Fruit fly (Drosophila melanogaster) whole organism, pupa: ENCODE measurements around the gene Josd.

Experiments used
- CG10348 ChIP-seq: fragments of 200-800 bp; sonication (Bioruptor generic); IDR thresholded peaks from 2 replicates; pipeline ENCODE4 v1.3.6; 2022; ENCODE audit warnings: missing biosample characterization, missing genetic modification characterization
- CG12605 ChIP-seq: fragments of 200-800 bp; sonication (Bioruptor generic); IDR thresholded peaks from 2 replicates; pipeline ENCODE4 v1.3.6; 2022; ENCODE audit warnings: missing biosample characterization, missing genetic modification characterization
- CG13204 ChIP-seq: fragments of 200-800 bp; sonication (Bioruptor generic); optimal IDR thresholded peaks from 2 replicates; lab custom pipeline; 2018; ENCODE audit warnings: missing biosample characterization, mild to moderate bottlenecking, missing genetic modification characterization, moderate library complexity
- CG14655 ChIP-seq: fragments of 200-800 bp; sonication (Bioruptor generic); optimal IDR thresholded peaks from 3 replicates; lab custom pipeline; 2017; ENCODE audit warnings: mild to moderate bottlenecking, missing biosample characterization, missing genetic modification reagents, missing genetic modification characterization
- CG15710 ChIP-seq: fragments of 200-800 bp; sonication (Bioruptor generic); optimal IDR thresholded peaks from 2 replicates; lab custom pipeline; 2018; ENCODE audit warnings: missing biosample characterization, mild to moderate bottlenecking, missing genetic modification characterization, moderate library complexity
- CG17806 ChIP-seq: fragments of 200-800 bp; sonication (Bioruptor generic); optimal IDR thresholded peaks from 2 replicates; lab custom pipeline; 2018; ENCODE audit warnings: missing biosample characterization, mild to moderate bottlenecking, missing genetic modification characterization, moderate library complexity
- CG32121 ChIP-seq: fragments of 200-800 bp; sonication (Bioruptor generic); IDR thresholded peaks from 2 replicates; pipeline ENCODE4 v1.3.6; 2022; ENCODE audit warnings: missing biosample characterization, missing genetic modification characterization
- CG34367 ChIP-seq: fragments of 200-800 bp; sonication (Bioruptor generic); optimal IDR thresholded peaks from 2 replicates; lab custom pipeline; 2018; ENCODE audit warnings: missing biosample characterization, mild to moderate bottlenecking, missing genetic modification characterization
- CG4496 ChIP-seq: fragments of 200-800 bp; sonication (Bioruptor generic); IDR thresholded peaks from 3 replicates; pipeline ENCODE4 v1.3.6; 2022; ENCODE audit warnings: missing biosample characterization, missing genetic modification characterization
- CG8159 ChIP-seq: fragments of 200-800 bp; sonication (Bioruptor generic); optimal IDR thresholded peaks from 3 replicates; lab custom pipeline; 2018; ENCODE audit warnings: missing biosample characterization, mild to moderate bottlenecking, missing genetic modification characterization, moderate library complexity
- CG8301 ChIP-seq: fragments of 200-800 bp; sonication (Bioruptor generic); optimal IDR thresholded peaks from 2 replicates; lab custom pipeline; 2018; ENCODE audit warnings: missing biosample characterization, mild to moderate bottlenecking, missing genetic modification characterization
- CG9948 ChIP-seq: fragments of 200-800 bp; sonication (Bioruptor generic); optimal IDR thresholded peaks from 2 replicates; lab custom pipeline; 2018; ENCODE audit warnings: missing biosample characterization, mild to moderate bottlenecking, missing genetic modification characterization, moderate library complexity
- D1 ChIP-seq: fragments of 200-800 bp; sonication (Bioruptor generic); optimal IDR thresholded peaks from 2 replicates; lab custom pipeline; 2018; ENCODE audit warnings: missing biosample characterization, mild to moderate bottlenecking, missing genetic modification characterization, moderate library complexity
- EcR ChIP-seq: fragments of 200-800 bp; sonication (Bioruptor generic); optimal IDR thresholded peaks from 3 replicates; lab custom pipeline; 2019; ENCODE audit warnings: missing biosample characterization, missing genetic modification characterization, mild to moderate bottlenecking, moderate library complexity, missing genetic modification reagents
- Ets98B ChIP-seq: fragments of 200-800 bp; sonication (Bioruptor generic); IDR thresholded peaks from 2 replicates; pipeline ENCODE4 v1.3.6; 2022; ENCODE audit warnings: missing biosample characterization, missing genetic modification characterization
- Pif1A ChIP-seq: fragments of 200-800 bp; sonication (Bioruptor generic); optimal IDR thresholded peaks from 3 replicates; lab custom pipeline; 2016; ENCODE audit warnings: missing biosample characterization, missing genetic modification characterization
- Pif1B ChIP-seq: fragments of 200-800 bp; sonication (Bioruptor generic); optimal IDR thresholded peaks from 3 replicates; lab custom pipeline; 2016; ENCODE audit warnings: missing biosample characterization, missing genetic modification characterization
- Snoo ChIP-seq: fragments of 200-800 bp; sonication (Bioruptor generic); optimal IDR thresholded peaks from 3 replicates; lab custom pipeline; 2017; ENCODE audit warnings: missing biosample characterization, mild to moderate bottlenecking, missing genetic modification characterization, inconsistent platforms
- fd96Ca ChIP-seq: fragments of 200-800 bp; sonication (Bioruptor generic); IDR thresholded peaks from 3 replicates; pipeline ENCODE4 v1.3.6; 2022; ENCODE audit warnings: missing biosample characterization, missing genetic modification characterization
- gl ChIP-seq: fragments of 200-800 bp; sonication (Bioruptor generic); optimal IDR thresholded peaks from 2 replicates; lab custom pipeline; 2018; ENCODE audit warnings: missing biosample characterization, mild to moderate bottlenecking, missing genetic modification characterization
- rn ChIP-seq: fragments of 200-800 bp; sonication (Bioruptor generic); IDR thresholded peaks from 2 replicates; pipeline ENCODE4 v1.3.6; 2022; ENCODE audit warnings: missing biosample characterization, missing genetic modification characterization

Gene Josd

DNA sequence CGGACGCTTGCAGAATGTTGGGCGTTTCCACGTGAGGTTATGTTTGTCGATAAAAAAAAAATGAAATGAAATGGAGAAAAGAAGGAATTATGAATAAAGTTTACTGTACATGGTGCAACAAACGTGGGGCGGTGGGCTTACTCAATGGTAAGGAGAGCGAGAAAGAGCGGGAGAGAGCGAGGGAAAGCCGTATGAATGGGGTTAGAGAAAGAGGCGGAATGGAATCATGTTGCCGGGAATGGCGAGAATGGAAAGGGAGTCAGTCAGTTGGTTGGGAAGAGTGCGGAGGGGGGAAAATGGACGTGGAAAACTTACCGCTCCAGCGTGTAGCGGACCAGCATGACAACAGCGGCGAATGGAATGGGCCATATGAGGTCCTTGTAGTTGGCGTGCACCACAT, 5.1 kb downstream of the Josd start:
- TF ChIP-seq CG8301 (tag; lab: Kevin White, UChicago): no peak
- TF ChIP-seq CG4496 (GFP tag; lab: Robert Waterston, UW): peak; percentile 31; the same call in 1 of the 3 replicates

DNA sequence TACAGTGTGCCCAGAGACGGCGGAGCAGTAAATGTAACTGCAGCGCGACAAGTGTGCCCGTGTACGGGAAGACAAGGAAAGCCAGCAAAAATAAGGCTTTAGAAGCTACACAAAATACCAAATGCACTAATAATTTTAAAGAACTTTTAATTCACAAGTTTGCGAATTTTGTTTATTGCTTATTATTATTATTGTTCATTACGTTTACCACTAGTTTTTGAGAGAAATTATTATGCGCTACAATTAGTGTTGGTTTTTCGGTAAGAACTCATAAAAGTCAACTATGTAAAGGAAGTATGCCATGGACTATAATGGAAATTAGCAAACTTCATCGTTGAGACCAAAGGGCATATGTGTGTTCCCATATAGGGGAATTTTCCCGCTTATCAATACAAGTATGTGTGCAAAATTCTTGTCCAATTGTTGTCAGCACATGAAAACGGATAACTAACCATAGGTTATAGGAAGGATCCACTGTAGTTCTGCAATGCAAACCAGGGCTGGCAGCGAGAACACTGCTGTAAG, 6.3 kb downstream of the Josd start, which contains the start of gene schlank:
TSS of gene schlank (minus strand) at position 42 of the 525 bp plus-strand sequence.
- TF ChIP-seq CG13204 (no peak), CG14655 (GFP tag; lab: Kevin White, UChicago) (no peak), rn (GFP tag; lab: Robert Waterston, UW) (0 out of 2 replicates have a peak, but pooled peaks have one; percentile 31), Pif1A (GFP tag; lab: Kevin White, UChicago) (no peak), CG34367 (peak; percentile 28), Pif1B (GFP tag; lab: Kevin White, UChicago) (no peak), CG15710 (tag; lab: Kevin White, UChicago) (peak; percentile 43), CG32121 (GFP tag; lab: Robert Waterston, UW) (peak; percentile 64), CG17806 (tag; lab: Kevin White, UChicago) (peak; percentile 28), CG12605 (GFP tag; lab: Robert Waterston, UW) (no peak), Snoo (peak; percentile 7), CG9948 (tag; lab: Kevin White, UChicago) (peak; percentile 8), gl (tag; lab: Kevin White, UChicago) (no peak), CG8159 (tag; lab: Kevin White, UChicago) (peak; percentile 63), Ets98B (GFP tag; lab: Robert Waterston, UW) (peak; percentile 65), D1 (no peak), fd96Ca (peak; percentile 74; the same call in 2 of the 3 replicates), CG4496 (GFP tag; lab: Robert Waterston, UW) (peak; percentile 82), CG10348 (GFP tag; lab: Robert Waterston, UW) (no peak), EcR (GFP tag; lab: Kevin White, UChicago) (no peak), CG8301 (tag; lab: Kevin White, UChicago) (peak; percentile 39)
- TF ChIP-seq, all 21 proteins: peak for 12

DNA sequence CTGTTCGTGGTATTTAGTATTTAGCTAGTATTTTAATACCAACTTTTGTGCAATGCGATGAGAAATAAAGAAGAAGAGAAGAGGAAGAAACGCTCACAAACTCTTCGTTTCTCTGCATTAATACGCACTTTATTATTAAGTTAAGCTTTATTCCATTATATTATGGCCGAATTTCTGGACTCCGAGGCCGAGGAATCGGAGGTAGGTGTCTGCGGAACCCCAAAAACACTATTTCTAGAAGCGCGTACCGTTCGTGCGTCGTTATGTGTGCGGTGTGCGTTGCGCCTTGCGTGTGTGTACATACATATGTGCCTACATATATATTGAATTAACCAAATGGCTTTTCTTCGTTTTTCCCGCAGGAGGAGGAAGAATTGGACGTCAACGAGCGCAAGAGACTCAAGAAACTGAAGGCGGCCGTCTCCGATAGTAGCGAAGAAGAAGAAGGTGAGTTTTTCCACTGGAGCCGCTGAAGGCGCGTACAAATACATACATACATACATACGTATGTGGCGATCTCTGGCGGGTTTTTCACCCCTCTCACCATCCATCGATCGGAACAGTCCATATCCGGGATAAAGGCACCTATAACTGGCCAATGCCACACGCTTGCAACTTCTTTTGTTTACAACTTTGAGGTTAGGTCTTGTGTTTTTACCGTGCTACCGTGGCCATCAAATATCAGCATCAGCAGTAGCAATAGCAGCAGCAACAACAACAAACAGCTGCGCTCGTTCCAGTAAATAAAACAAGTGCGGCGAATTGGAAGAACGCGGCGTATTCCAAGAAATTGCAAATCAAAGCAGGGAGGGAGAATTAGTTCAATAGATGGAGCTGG, 7.0 kb downstream of the Josd start, which contains the start of gene Spt6:
TSS of gene Spt6 (plus strand) at position 53 of the 838 bp plus-strand sequence.
- TF ChIP-seq CG14655 (GFP tag; lab: Kevin White, UChicago) (no peak), EcR (GFP tag; lab: Kevin White, UChicago) (peak; percentile 9)

DNA sequence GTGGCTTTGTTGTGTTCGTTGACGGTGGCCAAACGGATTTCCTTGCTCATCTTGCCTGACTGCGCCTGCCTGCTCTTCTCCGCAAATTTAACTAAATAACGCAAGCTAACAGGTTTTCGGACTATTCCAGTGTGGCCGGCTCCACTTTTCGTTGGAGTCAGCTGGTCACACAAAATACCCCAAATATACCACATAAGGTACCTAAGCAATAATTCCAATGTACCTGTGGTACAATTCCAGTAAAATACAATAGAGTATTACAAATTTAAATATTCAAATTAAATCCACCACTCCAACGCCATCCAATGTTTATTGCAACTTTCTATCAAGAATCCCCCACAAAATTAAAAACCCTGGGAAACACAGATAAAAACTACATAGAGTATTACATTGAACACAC, 15.6 kb downstream of the Josd start, which contains the start of gene CG3566:
TSS of gene CG3566 (minus strand) at position 135 of the 400 bp plus-strand sequence.
- TF ChIP-seq fd96Ca (no peak), CG8159 (tag; lab: Kevin White, UChicago) (no peak), CG8301 (tag; lab: Kevin White, UChicago) (no peak), CG14655 (GFP tag; lab: Kevin White, UChicago) (no peak), Pif1B (GFP tag; lab: Kevin White, UChicago) (no peak), CG13204 (no peak), CG10348 (GFP tag; lab: Robert Waterston, UW) (no peak), D1 (no peak), Ets98B (GFP tag; lab: Robert Waterston, UW) (no peak; the same call in 1 of the 2 replicates), CG32121 (GFP tag; lab: Robert Waterston, UW) (no peak), Pif1A (GFP tag; lab: Kevin White, UChicago) (no peak)

DNA sequence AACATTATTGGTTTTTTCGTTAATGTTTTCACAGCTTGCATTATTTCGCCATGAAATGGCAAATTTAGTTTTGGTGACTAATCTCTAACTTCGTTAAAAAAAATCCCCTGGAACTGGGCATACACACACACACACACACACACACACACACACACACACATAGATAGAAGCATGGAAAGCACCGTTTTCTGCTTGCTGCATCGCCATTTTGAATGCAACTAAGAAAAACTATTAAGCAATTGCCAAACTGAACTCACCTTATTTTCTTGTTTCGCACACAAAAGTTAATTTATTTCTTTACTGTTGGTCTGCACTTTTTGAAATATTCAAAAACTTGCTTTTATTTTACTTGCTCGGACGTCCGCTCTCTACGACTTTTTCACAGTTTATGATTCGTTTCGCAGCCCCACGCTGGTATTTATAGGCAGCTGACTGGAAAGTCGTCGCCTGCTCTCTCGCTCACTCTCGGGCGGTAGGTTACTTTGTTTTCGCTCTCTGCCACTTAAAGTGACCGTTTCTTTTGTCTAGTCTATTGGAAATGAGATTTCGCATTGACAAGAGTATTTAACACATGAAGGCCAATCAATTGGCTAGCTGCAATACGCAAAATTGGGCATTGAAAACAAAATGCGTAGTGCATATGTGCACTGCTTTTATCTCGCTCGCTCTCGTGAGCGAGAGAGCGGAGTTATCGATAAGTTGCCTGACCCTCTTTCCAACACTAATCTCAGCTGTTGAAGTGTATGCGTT, 18.1 kb downstream of the Josd start:
- TF ChIP-seq CG4496 (GFP tag; lab: Robert Waterston, UW): 0 out of 3 replicates have a peak, but pooled peaks have one; percentile 15
- TF ChIP-seq Pif1A (GFP tag; lab: Kevin White, UChicago): no peak
- peak; percentile 26 for TF ChIP-seq CG8159 (tag; lab: Kevin White, UChicago)
- TF ChIP-seq, all 21 proteins: peak for 2

DNA sequence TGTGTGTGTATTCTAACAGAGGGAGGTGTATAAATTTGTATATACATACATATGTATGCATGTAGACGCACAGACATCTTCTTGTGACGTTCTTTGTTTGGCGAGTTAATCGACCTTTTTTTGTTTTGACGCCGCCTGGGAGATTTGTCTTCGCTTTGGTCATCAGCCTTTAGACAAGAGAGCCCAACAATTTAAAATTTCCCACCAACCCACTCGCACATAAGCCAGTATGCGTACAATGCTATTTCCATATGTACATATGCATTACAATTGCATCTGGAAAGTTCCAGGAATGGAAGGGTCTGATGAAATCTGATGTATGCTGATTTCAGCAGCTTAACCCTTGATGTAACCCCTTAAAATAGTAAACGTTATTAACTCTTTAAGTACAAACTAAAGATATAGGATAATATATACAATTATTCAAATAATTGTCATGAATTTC, 18.7 kb downstream of the Josd start, which contains the start of gene Ubi-p5E:
TSS of gene Ubi-p5E (minus strand) at position 19 of the 445 bp plus-strand sequence.
- no peak for TF ChIP-seq gl (tag; lab: Kevin White, UChicago)
- 0 out of 2 replicates have a peak, but pooled peaks have one; percentile 14 for TF ChIP-seq CG12605 (GFP tag; lab: Robert Waterston, UW)
- peak; percentile 90 for TF ChIP-seq EcR (GFP tag; lab: Kevin White, UChicago)
- TF ChIP-seq CG4496 (GFP tag; lab: Robert Waterston, UW): 0 out of 3 replicates have a peak, but pooled peaks have one; percentile 38
- TF ChIP-seq CG8159 (tag; lab: Kevin White, UChicago): no peak
